Worm (Caenorhabditis elegans): ENCODE results near the gene C04C11.25.

ce11 chrX:14002739-14003138 is 12.5 kb downstream of the C04C11.25 start:
- TF ChIP-seq nhr-237 (tag; optimal IDR thresholded peaks at IDR 0.05) = no peak
- no peak for TF ChIP-seq unc-55 (GFP tag; optimal IDR thresholded peaks at IDR 0.05)
- no peak for TF ChIP-seq ama-1 (optimal IDR thresholded peaks at IDR 0.05)
- no peak for TF ChIP-seq ceh-82 (tag; optimal IDR thresholded peaks at IDR 0.05)
- TF ChIP-seq blmp-1 (tag; optimal IDR thresholded peaks at IDR 0.05; ENCODE audit: insufficient read depth) = no peak
- no peak for TF ChIP-seq dmd-4 (tag; optimal IDR thresholded peaks at IDR 0.05)
- no peak for TF ChIP-seq zag-1 (tag; optimal IDR thresholded peaks at IDR 0.05)
- no peak for TF ChIP-seq R02D3.7 (tag; optimal IDR thresholded peaks at IDR 0.05)
- no peak for TF ChIP-seq lin-11 (tag; optimal IDR thresholded peaks at IDR 0.05)
- no peak for TF ChIP-seq nhr-129 (tag; optimal IDR thresholded peaks at IDR 0.05)
- TF ChIP-seq elt-3 (tag; optimal IDR thresholded peaks at IDR 0.05) = no peak
- TF ChIP-seq snpc-4 (tag; optimal IDR thresholded peaks at IDR 0.05) = no peak
- no peak for TF ChIP-seq peb-1 (tag; optimal IDR thresholded peaks at IDR 0.05)
- TF ChIP-seq aly-2 (tag; optimal IDR thresholded peaks at IDR 0.05) = no peak

All from whole organism, L2 larva.